Fruit fly (Drosophila melanogaster) Kc167 (cell line): ENCODE results near the gene Spn88Ea.

Experiments
- Myc ChIP-seq: fragments of >200 bp; optimal IDR thresholded peaks from 2 replicates; lab custom pipeline; 2017; ENCODE audit warnings: missing external identifiers
- Sin3A ChIP-seq: fragments of >200 bp; optimal IDR thresholded peaks from 2 replicates; lab custom pipeline; 2018; ENCODE audit warnings: missing external identifiers
- h ChIP-seq: fragments of >200 bp; optimal IDR thresholded peaks from 3 replicates; lab custom pipeline; 2018; ENCODE audit warnings: missing external identifiers
- insv ChIP-seq: fragments of >200 bp; optimal IDR thresholded peaks from 3 replicates; lab custom pipeline; 2018; ENCODE audit warnings: missing external identifiers
- psq ChIP-seq: fragments of >200 bp; optimal IDR thresholded peaks from 2 replicates; lab custom pipeline; 2017; ENCODE audit warnings: missing external identifiers
- ttk ChIP-seq: sonication (Bioruptor generic); optimal IDR thresholded peaks from 2 replicates; lab custom pipeline; 2017; ENCODE audit warnings: missing external identifiers

Gene Spn88Ea

DNA sequence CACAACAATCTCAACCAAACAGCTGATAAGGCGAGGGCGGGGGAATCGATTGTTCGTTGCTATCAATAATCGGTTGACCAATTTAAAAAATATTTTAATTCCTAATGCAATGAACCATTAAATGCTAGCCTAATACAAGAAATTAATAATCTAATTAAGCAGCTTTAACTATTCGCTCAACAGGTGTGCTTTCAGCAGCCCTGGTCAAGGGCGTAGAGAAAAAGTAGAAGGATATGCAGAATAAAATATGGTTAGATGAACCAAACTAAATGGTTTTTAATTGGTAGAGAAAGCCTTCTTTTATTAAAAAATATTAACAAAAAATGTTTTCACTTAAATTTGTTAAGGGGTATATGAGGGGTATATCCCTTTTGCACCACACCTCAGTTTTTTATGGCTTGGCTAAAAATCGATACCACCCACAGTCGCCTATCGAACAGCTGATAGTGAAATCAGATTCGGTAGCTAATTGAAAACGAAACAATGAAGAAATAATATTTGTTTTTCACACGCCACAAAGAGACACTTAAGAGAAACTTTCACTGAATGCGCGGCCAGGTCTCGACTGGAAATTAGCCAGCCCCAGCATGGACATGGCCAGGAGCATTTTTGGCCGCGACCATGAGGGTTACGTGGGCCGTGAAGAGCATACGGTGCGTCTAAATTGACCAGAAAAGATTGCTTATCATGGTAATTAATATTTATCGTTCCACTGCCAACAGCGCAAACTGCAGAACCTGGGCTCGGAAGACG lies 12.8 kb upstream of the Spn88Ea start, which contains the start of the genes SIDL and CG12241:
TSS of gene SIDL (minus strand) at position 51 of the 753 bp plus-strand sequence.
TSS of gene CG12241 (plus strand) at position 433 of the 753 bp plus-strand sequence.
- TF ChIP-seq psq (lab: Kevin White, UChicago) (no peak), ttk (lab: Kevin White, UChicago) (no peak), insv (lab: Kevin White, UChicago) (no peak), Sin3A (lab: Kevin White, UChicago) (no peak), h (lab: Kevin White, UChicago) (no peak), Myc (no peak)

DNA sequence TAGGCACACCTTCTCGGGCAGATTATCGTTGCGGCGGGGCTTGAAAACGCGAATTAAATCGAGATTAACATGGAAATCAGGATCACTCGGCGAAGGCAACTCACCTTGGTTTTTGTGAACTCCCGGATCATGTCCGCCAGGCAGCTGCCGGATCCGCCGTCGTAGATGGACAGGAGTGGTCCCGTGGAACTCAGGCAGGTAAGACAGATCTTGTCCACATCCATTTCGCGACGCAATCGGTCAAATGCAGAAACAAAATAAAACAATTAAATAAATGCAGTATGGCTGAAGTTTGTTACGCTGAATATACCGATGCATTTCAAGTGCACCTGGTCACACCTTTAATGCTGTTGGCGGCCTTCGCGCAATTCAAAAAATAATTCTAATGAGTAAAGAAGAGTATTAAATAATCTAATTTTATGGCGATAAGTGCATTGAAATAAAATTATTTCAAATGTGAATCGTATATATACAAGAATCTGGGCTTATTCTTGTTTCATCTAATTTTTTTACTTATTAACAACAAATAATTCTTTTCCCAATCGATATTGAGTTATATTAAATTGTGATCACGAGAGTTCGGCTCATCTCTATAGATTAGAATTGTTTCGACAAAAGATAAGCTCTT lies 7.2 kb upstream of the Spn88Ea start, which contains the start of the genes CG6654 and CG4210:
TSS of gene CG6654 (minus strand) at position 297 of the 628 bp plus-strand sequence.
TSS of gene CG4210 (plus strand) at position 613 of the 628 bp plus-strand sequence.
- TF ChIP-seq Myc: no peak
- no peak for TF ChIP-seq h (lab: Kevin White, UChicago)
- TF ChIP-seq insv (lab: Kevin White, UChicago): no peak
- TF ChIP-seq psq (lab: Kevin White, UChicago): no peak
- no peak for TF ChIP-seq ttk (lab: Kevin White, UChicago)
- no peak for TF ChIP-seq Sin3A (lab: Kevin White, UChicago)

DNA sequence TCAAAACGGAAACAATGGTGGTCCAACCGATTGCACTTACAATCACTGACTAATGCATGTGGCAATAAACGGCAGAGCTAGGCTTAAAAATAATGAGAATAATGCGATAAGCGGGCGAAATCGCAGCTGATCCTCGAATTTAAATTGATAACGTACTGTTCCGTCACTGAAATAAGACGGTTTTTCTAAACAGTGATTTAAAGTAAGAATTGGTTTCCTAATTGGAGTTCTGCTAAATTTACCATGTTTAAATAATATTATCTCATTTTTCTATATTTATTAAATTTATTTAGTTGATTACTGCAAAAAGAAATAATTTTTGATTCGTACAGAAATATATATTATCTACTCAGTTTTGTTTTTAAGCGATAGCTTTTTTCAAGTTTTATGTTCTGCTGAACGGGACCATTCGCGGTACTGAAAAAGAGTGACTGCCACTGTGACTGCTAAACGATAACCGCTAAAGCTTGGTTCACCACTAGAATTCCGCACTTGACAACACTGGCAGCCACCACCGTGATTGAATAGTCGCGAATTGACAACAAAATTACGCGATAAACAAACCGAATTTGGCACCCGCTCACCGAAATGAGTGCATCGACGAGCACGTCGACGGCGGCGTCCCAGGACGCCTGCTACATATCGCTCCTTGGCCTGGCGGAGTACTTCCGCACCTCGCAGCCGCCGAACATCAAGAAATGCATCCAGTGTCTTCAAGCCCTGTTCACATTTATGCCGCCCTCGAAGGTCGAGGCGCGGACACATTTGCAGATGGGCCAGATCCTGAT lies 2.7 kb upstream of the Spn88Ea start, which contains the start of the genes Spn88Eb and Mau2:
TSS of gene Spn88Eb (minus strand) at position 51 of the 788 bp plus-strand sequence.
TSS of gene Mau2 (plus strand) at position 493 of the 788 bp plus-strand sequence.
- TF ChIP-seq psq (lab: Kevin White, UChicago) (no peak), ttk (lab: Kevin White, UChicago) (no peak), insv (lab: Kevin White, UChicago) (no peak)

DNA sequence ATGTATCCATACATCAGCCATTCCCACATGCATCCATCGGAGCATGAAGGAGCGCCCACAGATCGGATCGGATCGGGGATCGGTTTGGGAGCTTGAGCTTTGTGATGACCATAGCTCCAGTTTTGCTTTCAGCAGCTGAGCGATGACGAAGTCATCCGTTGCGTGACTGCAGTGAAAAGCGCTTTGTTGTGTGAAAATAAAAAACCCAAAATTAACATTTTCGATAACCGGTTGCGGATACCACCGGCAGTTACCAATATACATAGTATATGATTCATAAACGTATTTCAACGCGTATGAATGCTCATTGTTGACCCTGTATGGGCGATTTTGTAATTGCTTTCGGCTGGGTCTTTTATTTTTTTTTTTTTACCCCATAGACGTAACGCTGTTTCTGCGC lies 1.0 kb downstream of the Spn88Ea start:
- TF ChIP-seq ttk (lab: Kevin White, UChicago): no peak
- no peak for TF ChIP-seq insv (lab: Kevin White, UChicago)
- TF ChIP-seq Sin3A (lab: Kevin White, UChicago): no peak
- TF ChIP-seq psq (lab: Kevin White, UChicago): no peak

DNA sequence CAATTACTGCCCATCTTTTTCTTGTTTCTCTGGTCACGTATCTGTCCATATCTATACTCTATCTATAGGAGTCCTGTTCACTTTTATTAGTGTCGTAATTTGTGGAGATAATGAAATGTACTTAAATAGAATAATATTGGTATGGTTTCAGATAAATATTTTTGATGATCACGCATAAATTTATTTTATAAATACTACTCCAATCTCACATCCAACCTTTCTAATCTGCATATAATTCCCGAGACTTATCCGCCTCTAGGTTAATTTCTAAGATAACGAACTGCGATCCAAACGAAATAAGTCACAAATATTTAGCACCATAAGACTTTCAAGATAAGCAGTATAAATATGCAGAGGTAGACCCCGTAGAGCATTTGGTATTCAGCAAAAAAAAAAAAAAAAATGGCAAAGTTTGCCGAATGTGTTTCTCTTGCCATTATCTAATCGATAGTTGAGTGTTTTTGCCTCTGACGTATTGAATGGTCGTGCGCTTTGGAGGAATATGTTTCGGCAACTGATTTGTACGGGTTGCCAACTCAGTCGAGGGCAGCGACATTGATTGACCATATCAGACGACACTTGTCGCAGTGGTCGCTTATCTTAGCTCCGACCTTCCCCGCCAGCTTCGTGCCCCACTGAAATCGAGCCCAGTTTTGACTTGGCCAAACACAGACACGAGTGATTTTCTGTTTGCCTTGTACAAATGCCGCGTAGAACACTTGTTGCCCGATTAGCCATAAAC lies 8.0 kb downstream of the Spn88Ea start:
- TF ChIP-seq Sin3A (lab: Kevin White, UChicago): no peak
- TF ChIP-seq h (lab: Kevin White, UChicago): no peak
- no peak for TF ChIP-seq Myc
- TF ChIP-seq ttk (lab: Kevin White, UChicago): no peak
- no peak for TF ChIP-seq insv (lab: Kevin White, UChicago)

DNA sequence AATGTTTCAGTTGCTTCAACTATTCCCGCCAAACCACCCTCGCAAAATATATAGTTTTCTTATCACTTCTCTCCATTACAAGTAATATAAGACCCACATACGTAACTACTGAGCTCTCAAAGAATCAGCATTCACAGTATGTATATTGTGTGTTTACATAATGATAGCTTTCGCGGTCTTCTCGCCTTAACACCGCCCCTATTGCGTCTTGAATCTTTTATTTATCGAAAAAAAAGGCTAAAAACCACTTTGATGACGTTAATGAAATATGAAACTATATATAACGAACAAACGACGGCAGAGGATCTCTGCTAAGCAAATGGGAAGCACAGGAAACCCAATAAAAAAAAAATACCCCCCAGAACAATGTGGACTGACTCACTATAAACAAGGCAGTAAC lies 8.9 kb downstream of the Spn88Ea start:
- no peak for TF ChIP-seq Myc

DNA sequence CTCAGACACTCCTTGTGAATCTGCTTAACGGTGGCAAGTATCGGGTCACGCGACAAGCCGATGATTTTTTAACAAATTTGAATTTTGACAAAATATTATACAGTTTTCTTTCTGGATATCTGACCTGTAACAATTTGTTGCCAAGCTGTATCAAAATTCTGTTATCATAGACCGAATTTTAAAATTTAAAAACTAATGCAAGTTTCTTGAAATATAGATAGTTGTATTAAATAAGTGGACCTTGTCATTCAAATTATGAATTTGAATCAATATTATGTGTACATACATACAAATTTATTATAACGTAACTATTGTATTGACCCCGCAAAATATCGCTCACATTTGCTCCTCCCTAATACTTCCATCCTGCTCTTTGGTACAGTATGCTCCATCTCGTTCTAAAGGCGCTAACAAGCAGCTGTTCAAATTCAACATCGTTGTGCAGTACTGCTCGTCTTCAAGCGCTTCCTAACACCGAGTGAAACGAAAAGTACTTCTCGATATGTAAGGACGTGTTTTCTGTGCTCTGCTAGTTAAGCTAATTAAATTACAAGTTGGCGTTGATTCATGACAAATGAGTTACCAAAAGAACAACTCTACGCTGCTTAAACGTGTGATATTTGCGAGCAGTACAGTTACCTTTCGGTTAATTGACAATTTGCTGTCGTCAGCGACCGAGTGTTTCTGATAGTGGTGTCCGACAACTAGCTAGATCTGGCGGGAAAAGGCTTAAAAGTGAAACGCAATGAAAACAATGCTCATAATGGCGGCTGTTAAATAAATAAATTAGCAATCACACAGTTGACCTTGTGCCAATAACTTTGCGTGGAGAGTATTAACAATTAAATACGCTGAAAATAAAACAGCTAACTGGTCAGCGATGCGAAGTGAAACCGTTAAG lies 9.9 kb downstream of the Spn88Ea start, which contains the start of the genes Kpc1 and CG42542:
TSS of gene Kpc1 (minus strand) at position 77 of the 901 bp plus-strand sequence.
TSS of gene CG42542 (plus strand) at position 465 of the 901 bp plus-strand sequence.
- TF ChIP-seq Sin3A (lab: Kevin White, UChicago) (no peak), h (lab: Kevin White, UChicago) (no peak), insv (lab: Kevin White, UChicago) (no peak), Myc (no peak), psq (lab: Kevin White, UChicago) (no peak), ttk (lab: Kevin White, UChicago) (no peak)

DNA sequence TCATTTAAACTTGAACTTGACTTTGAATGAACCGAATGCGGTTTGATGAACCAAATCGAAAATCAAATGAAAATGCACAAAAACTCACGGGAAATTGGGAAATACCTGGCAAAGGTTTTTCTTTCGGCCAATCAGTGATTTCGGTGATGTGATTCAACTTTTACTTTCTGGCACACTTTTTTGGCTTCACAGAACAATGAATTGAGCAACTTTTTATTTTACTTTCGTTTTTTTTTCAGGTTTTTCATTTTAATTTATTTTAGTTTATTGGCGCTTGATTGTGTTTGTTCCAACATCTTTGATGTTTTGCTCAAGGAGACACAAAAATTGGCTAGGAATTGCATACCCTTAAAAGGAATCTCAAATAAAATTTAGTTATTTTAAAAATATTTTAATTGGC lies 24.8 kb downstream of the Spn88Ea start, which contains the start of gene Mf:
TSS of gene Mf (minus strand) at position 44 of the 400 bp plus-strand sequence.
- no peak for TF ChIP-seq Myc
- no peak for TF ChIP-seq insv (lab: Kevin White, UChicago)
- no peak for TF ChIP-seq h (lab: Kevin White, UChicago)
- no peak for TF ChIP-seq psq (lab: Kevin White, UChicago)
- no peak for TF ChIP-seq Sin3A (lab: Kevin White, UChicago)
- TF ChIP-seq ttk (lab: Kevin White, UChicago): no peak

DNA sequence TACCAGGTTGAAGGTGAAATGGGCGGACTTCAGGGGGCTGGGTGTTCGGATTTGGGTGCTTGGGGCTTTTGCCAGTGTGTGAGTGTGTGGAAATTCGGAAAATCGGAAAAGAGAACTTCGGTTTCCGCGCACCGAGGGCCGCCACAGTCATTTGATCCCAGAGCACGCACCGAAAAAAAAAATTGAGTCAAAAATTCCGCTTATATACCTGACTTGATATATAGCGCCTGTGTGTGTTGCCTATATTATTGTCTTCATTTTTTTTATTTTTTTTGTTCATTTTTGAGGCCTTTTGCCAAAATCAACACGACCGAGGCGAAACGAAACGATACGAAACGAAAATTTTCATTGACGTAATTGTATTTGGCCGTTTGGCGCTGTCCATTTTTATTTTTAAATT lies 29.0 kb downstream of the Spn88Ea start:
- TF ChIP-seq h (lab: Kevin White, UChicago) (no peak), psq (lab: Kevin White, UChicago) (no peak), insv (lab: Kevin White, UChicago) (no peak), Sin3A (lab: Kevin White, UChicago) (no peak), Myc (no peak), ttk (lab: Kevin White, UChicago) (no peak)
